Fruit fly (Drosophila melanogaster) whole organism, embryonic: Measurements from ENCODE around the gene CG34267.

Experiments
- Atf6 ChIP-seq: fragments of 200-800 bp; sonication (Bioruptor generic); IDR thresholded peaks from 2 replicates; pipeline ENCODE4 v1.3.6; 2022; ENCODE audit warnings: missing biosample characterization, missing genetic modification characterization
- CG10209 ChIP-seq: fragments of 200-800 bp; sonication (Bioruptor generic); optimal IDR thresholded peaks from 3 replicates; lab custom pipeline; 2017; ENCODE audit warnings: missing biosample characterization, mild to moderate bottlenecking, missing genetic modification characterization, missing genetic modification reagents
- CG10565 ChIP-seq: fragments of 200-800 bp; sonication (Bioruptor generic); optimal IDR thresholded peaks from 3 replicates; lab custom pipeline; 2016; ENCODE audit warnings: missing biosample characterization, mild to moderate bottlenecking, missing genetic modification characterization
- CG11696 ChIP-seq: fragments of 200-800 bp; sonication (Bioruptor generic); IDR thresholded peaks from 2 replicates; pipeline ENCODE4 v1.3.6; 2022; ENCODE audit warnings: missing biosample characterization, missing genetic modification characterization
- CG12071 ChIP-seq: fragments of 200-800 bp; sonication (Bioruptor generic); optimal IDR thresholded peaks from 3 replicates; lab custom pipeline; 2018; ENCODE audit warnings: missing biosample characterization, mild to moderate bottlenecking, missing genetic modification characterization
- CG12769 ChIP-seq: fragments of 200-800 bp; sonication (Bioruptor generic); optimal IDR thresholded peaks from 2 replicates; lab custom pipeline; 2019; ENCODE audit warnings: missing biosample characterization, mild to moderate bottlenecking, missing genetic modification characterization, moderate library complexity
- CG14014 ChIP-seq: fragments of 200-800 bp; sonication (Bioruptor generic); IDR thresholded peaks from 2 replicates; pipeline ENCODE4 v1.3.6; 2022; ENCODE audit warnings: missing biosample characterization, missing genetic modification characterization
- CG14710 ChIP-seq: fragments of 200-800 bp; sonication (Bioruptor generic); optimal IDR thresholded peaks from 3 replicates; lab custom pipeline; 2019; ENCODE audit warnings: missing biosample characterization, mild to moderate bottlenecking, missing genetic modification characterization, moderate library complexity
- CG15269 ChIP-seq: fragments of 200-800 bp; sonication (Bioruptor generic); optimal IDR thresholded peaks from 2 replicates; lab custom pipeline; 2018; ENCODE audit warnings: missing biosample characterization, mild to moderate bottlenecking, missing genetic modification characterization, moderate library complexity
- CG1603 ChIP-seq: fragments of 200-800 bp; sonication (Bioruptor generic); optimal IDR thresholded peaks from 2 replicates; lab custom pipeline; 2019; ENCODE audit warnings: missing biosample characterization, mild to moderate bottlenecking, missing genetic modification characterization, moderate library complexity
- CG17385 ChIP-seq: fragments of 200-800 bp; sonication (Bioruptor generic); optimal IDR thresholded peaks from 3 replicates; lab custom pipeline; 2018; ENCODE audit warnings: missing biosample characterization, mild to moderate bottlenecking, missing genetic modification characterization
- CG18476 ChIP-seq: fragments of 200-800 bp; sonication (Bioruptor generic); optimal IDR thresholded peaks from 2 replicates; lab custom pipeline; 2016; ENCODE audit warnings: missing biosample characterization, mild to moderate bottlenecking, missing genetic modification characterization
- CG2120 ChIP-seq: fragments of 200-800 bp; sonication (Bioruptor generic); optimal IDR thresholded peaks from 3 replicates; lab custom pipeline; 2016; ENCODE audit warnings: missing biosample characterization, missing genetic modification characterization
- CG32532 ChIP-seq: fragments of 200-800 bp; sonication (Bioruptor generic); IDR thresholded peaks from 2 replicates; pipeline ENCODE4 v1.3.6; 2022; ENCODE audit warnings: missing biosample characterization, missing genetic modification characterization
- CG3407 ChIP-seq: fragments of 200-800 bp; sonication (Bioruptor generic); optimal IDR thresholded peaks from 2 replicates; lab custom pipeline; 2018; ENCODE audit warnings: missing biosample characterization, mild to moderate bottlenecking, missing genetic modification characterization
- CG34376 ChIP-seq: fragments of 200-800 bp; sonication (Bioruptor generic); optimal IDR thresholded peaks from 2 replicates; lab custom pipeline; 2018; ENCODE audit warnings: missing biosample characterization, mild to moderate bottlenecking, missing genetic modification characterization
- CG4820 ChIP-seq: fragments of 200-800 bp; sonication (Bioruptor generic); optimal IDR thresholded peaks from 3 replicates; lab custom pipeline; 2016; ENCODE audit warnings: missing biosample characterization, missing genetic modification characterization
- CG6683 ChIP-seq: fragments of 200-800 bp; sonication (Bioruptor generic); optimal IDR thresholded peaks from 2 replicates; lab custom pipeline; 2017; ENCODE audit warnings: missing biosample characterization, mild to moderate bottlenecking, missing genetic modification characterization, missing genetic modification reagents
- CG6854 ChIP-seq: fragments of 200-800 bp; sonication (Bioruptor generic); optimal IDR thresholded peaks from 3 replicates; lab custom pipeline; 2017; ENCODE audit warnings: missing biosample characterization, mild to moderate bottlenecking, missing genetic modification characterization
- CG7839 ChIP-seq: fragments of 200-800 bp; sonication (Bioruptor generic); optimal IDR thresholded peaks from 3 replicates; lab custom pipeline; 2018; ENCODE audit warnings: missing biosample characterization, mild to moderate bottlenecking, missing genetic modification characterization, moderate library complexity
- CG8924 ChIP-seq: fragments of 200-800 bp; optimal IDR thresholded peaks from 3 replicates; lab custom pipeline; 2019; ENCODE audit warnings: missing biosample characterization, mild to moderate bottlenecking, missing genetic modification characterization, moderate library complexity
- CG9609 ChIP-seq: fragments of 200-800 bp; sonication (Bioruptor generic); optimal IDR thresholded peaks from 3 replicates; lab custom pipeline; 2016; ENCODE audit warnings: missing biosample characterization, missing genetic modification characterization
- D19A ChIP-seq: fragments of 200-800 bp; optimal IDR thresholded peaks from 3 replicates; lab custom pipeline; 2019; ENCODE audit warnings: missing biosample characterization, mild to moderate bottlenecking, missing genetic modification characterization, moderate library complexity
- Dfd ChIP-seq, 2 experiments: fragments of >200 bp; optimal IDR thresholded peaks; 2 replicates each; lab custom pipeline; 2017; ENCODE audit warnings: missing biosample characterization in 2 of 2, missing genetic modification characterization in 2 of 2
- HLH54F ChIP-seq: fragments of 200-800 bp; sonication (Bioruptor generic); optimal IDR thresholded peaks from 3 replicates; lab custom pipeline; 2016; ENCODE audit warnings: missing biosample characterization, missing genetic modification characterization
- Hr3 ChIP-seq: fragments of 200-800 bp; sonication (Bioruptor generic); optimal IDR thresholded peaks from 3 replicates; lab custom pipeline; 2016; ENCODE audit warnings: missing biosample characterization, missing genetic modification characterization
- Hr51 ChIP-seq, 2 experiments: fragments of 200-800 bp; sonication (Bioruptor generic); optimal IDR thresholded peaks; 2 replicates in 1 of 2; 3 replicates in 1 of 2; lab custom pipeline; 2016 to 2018; ENCODE audit warnings: missing biosample characterization in 2 of 2, missing genetic modification characterization in 2 of 2, mild to moderate bottlenecking in 1 of 2, moderate library complexity in 1 of 2
- MBD-R2 ChIP-seq: fragments of 200-800 bp; sonication (Bioruptor generic); IDR thresholded peaks from 2 replicates; pipeline ENCODE4 v1.3.6; 2022; ENCODE audit warnings: missing biosample characterization, missing genetic modification characterization
- Nf-YA ChIP-seq: fragments of 200-800 bp; sonication (Bioruptor generic); IDR thresholded peaks from 2 replicates; pipeline ENCODE4 v1.3.6; 2022; ENCODE audit warnings: missing biosample characterization, missing genetic modification characterization
- al ChIP-seq: fragments of 200-800 bp; sonication (Bioruptor generic); IDR thresholded peaks from 2 replicates; pipeline ENCODE4 v1.3.6; 2022; ENCODE audit warnings: missing biosample characterization, missing genetic modification characterization
- bowl ChIP-seq: fragments of 200-800 bp; sonication (Bioruptor generic); IDR thresholded peaks from 2 replicates; pipeline ENCODE4 v1.3.6; 2022; ENCODE audit warnings: missing biosample characterization, missing genetic modification characterization
- br ChIP-seq: fragments of >200 bp; optimal IDR thresholded peaks from 2 replicates; lab custom pipeline; 2017
- cas ChIP-seq: fragments of 200-800 bp; sonication (Bioruptor generic); IDR thresholded peaks from 2 replicates; pipeline ENCODE4 v1.3.6; 2022; ENCODE audit warnings: missing biosample characterization, missing genetic modification characterization
- chif ChIP-seq, 2 experiments: fragments of 200-800 bp; sonication (Bioruptor generic); optimal IDR thresholded peaks; 3 replicates each; lab custom pipeline; 2016; ENCODE audit warnings: missing biosample characterization in 2 of 2, missing genetic modification characterization in 2 of 2
- crol ChIP-seq: fragments of 200-800 bp; sonication (Bioruptor generic); IDR thresholded peaks from 2 replicates; pipeline ENCODE4 v1.3.6; 2022; ENCODE audit warnings: missing biosample characterization, missing genetic modification characterization
- cwo ChIP-seq: fragments of 200-800 bp; sonication (Bioruptor generic); optimal IDR thresholded peaks from 3 replicates; lab custom pipeline; 2017; ENCODE audit warnings: missing biosample characterization, missing genetic modification characterization, mild to moderate bottlenecking, moderate library complexity, missing genetic modification reagents
- dati ChIP-seq: fragments of 200-800 bp; sonication (Bioruptor generic); IDR thresholded peaks from 2 replicates; pipeline ENCODE4 v1.3.6; 2022; ENCODE audit warnings: missing biosample characterization, missing genetic modification characterization
- exex ChIP-seq: fragments of 200-800 bp; sonication (Bioruptor generic); optimal IDR thresholded peaks from 4 replicates; lab custom pipeline; 2018; ENCODE audit warnings: missing biosample characterization, mild to moderate bottlenecking, missing genetic modification characterization, moderate library complexity
- inv ChIP-seq: fragments of 200-800 bp; sonication (Bioruptor generic); IDR thresholded peaks from 2 replicates; pipeline ENCODE4 v1.3.6; 2022; ENCODE audit warnings: missing biosample characterization, missing genetic modification characterization; ENCODE audit not compliant: partially characterized antibody
- kni ChIP-seq: fragments of 200-800 bp; sonication (Bioruptor generic); optimal IDR thresholded peaks from 3 replicates; lab custom pipeline; 2017; ENCODE audit warnings: mild to moderate bottlenecking, missing biosample characterization, missing genetic modification reagents, missing genetic modification characterization
- maf-S ChIP-seq: fragments of 200-800 bp; sonication (Bioruptor generic); optimal IDR thresholded peaks from 2 replicates; lab custom pipeline; 2016; ENCODE audit warnings: missing biosample characterization, missing genetic modification characterization
- rib ChIP-seq: fragments of 200-800 bp; sonication (Bioruptor generic); IDR thresholded peaks from 2 replicates; pipeline ENCODE4 v1.3.6; 2022; ENCODE audit warnings: missing biosample characterization, missing genetic modification characterization
- row ChIP-seq: fragments of 200-800 bp; sonication (Bioruptor generic); IDR thresholded peaks from 3 replicates; pipeline ENCODE4 v1.3.6; 2022; ENCODE audit warnings: missing biosample characterization, missing genetic modification characterization
- sd ChIP-seq: fragments of 200-800 bp; sonication (Bioruptor generic); optimal IDR thresholded peaks from 3 replicates; lab custom pipeline; 2018; ENCODE audit warnings: missing biosample characterization, mild to moderate bottlenecking, missing genetic modification characterization, moderate library complexity
- sug ChIP-seq: fragments of 200-800 bp; optimal IDR thresholded peaks from 2 replicates; lab custom pipeline; 2019; ENCODE audit warnings: missing biosample characterization, mild to moderate bottlenecking, missing genetic modification characterization, moderate library complexity
- tgo ChIP-seq: fragments of 200-800 bp; sonication (Bioruptor generic); IDR thresholded peaks from 3 replicates; pipeline ENCODE4 v1.3.6; 2022; ENCODE audit warnings: missing biosample characterization, missing genetic modification characterization
- trem ChIP-seq: fragments of 200-800 bp; optimal IDR thresholded peaks from 3 replicates; lab custom pipeline; 2019; ENCODE audit warnings: missing biosample characterization, mild to moderate bottlenecking, missing genetic modification characterization, moderate library complexity
- unpg ChIP-seq: fragments of 200-800 bp; sonication (Bioruptor generic); optimal IDR thresholded peaks from 3 replicates; lab custom pipeline; 2018; ENCODE audit warnings: missing biosample characterization, mild to moderate bottlenecking, missing genetic modification characterization, moderate library complexity
- zfh1 ChIP-seq: fragments of 200-800 bp; sonication (Bioruptor generic); IDR thresholded peaks from 3 replicates; pipeline ENCODE4 v1.3.6; 2022; ENCODE audit warnings: missing biosample characterization, missing genetic modification characterization

Gene CG34267

DNA sequence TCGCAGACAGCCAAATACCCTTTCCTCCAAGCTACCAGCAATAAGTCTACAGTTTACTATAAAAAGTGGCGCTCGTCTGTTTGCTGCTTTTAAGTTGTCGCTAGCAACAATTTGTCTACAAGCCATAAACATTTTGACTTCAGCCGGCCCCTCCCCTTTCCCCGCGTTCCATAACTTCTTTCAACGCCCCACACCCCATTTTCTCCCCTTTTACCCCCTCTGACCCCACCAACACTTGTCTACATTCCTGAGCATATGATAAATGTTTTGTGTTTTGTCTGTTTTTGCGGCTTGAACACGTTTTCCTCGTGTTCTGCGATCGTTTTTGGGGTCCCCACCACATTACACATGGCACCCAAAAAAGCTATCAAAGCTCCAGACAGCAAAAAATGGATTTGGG is 13.4 kb upstream of the CG34267 start (continued):
- TF ChIP-seq maf-S (GFP tag; lab: Kevin White, UChicago) (no peak), Nf-YA (GFP tag; lab: Robert Waterston, UW) (no peak), row (GFP tag; lab: Robert Waterston, UW) (0 out of 3 replicates have a peak, but pooled peaks have one; percentile 11), sd (tag; lab: Kevin White, UChicago) (peak; percentile 98), kni (GFP tag; lab: Kevin White, UChicago) (peak; percentile 81), D19A (tag; lab: Kevin White, UChicago) (peak; percentile 63), cwo (peak; percentile 41), CG6683 (no peak), crol (GFP tag; lab: Robert Waterston, UW) (peak; percentile 85)
- TF ChIP-seq, all 482 proteins: peak for 14

DNA sequence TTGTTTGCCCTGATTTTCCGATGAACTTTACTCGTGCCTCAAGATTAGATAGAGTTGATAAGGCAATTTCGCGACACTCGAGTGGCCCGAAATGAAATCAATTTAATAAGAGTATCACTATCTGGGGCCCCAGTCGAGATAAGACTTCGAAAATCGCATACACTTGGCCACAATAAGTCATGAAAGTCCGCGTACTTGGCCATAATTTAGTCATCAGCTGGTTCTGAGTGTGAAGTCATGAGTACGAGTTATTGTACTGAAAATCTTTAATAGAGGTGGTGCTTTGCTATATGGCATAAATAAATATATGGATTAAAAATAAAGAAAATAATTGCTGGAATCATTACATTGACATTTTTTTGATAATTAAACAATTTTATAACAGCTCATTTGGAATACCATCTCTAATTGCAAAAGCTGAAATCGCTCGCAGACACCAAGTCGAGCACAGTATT is 11.5 kb upstream of the CG34267 start:
- no peak for TF ChIP-seq CG10565 (GFP tag; lab: Kevin White, UChicago)
- TF ChIP-seq Hr51 (GFP tag; optimal IDR thresholded peaks at IDR 0.05; lab: Kevin White, UChicago), result no peak
- peak; percentile 25 for TF ChIP-seq CG7839
- no peak for TF ChIP-seq inv (GFP tag; lab: Robert Waterston, UW)
- TF ChIP-seq CG4820 (GFP tag; lab: Kevin White, UChicago), result no peak
- TF ChIP-seq CG9609 (GFP tag; lab: Kevin White, UChicago), result no peak
- peak; percentile 60; the same call in 1 of the 2 replicates for TF ChIP-seq Atf6 (GFP tag; lab: Robert Waterston, UW)
- no peak for TF ChIP-seq Hr3 (GFP tag; lab: Kevin White, UChicago)
- 0 out of 3 replicates have a peak, but pooled peaks have one; percentile 18 for TF ChIP-seq tgo
- no peak for TF ChIP-seq unpg
- 0 out of 2 replicates have a peak, but pooled peaks have one; percentile 24 for TF ChIP-seq CG14014 (GFP tag; lab: Robert Waterston, UW)
- TF ChIP-seq CG18476 (GFP tag; lab: Kevin White, UChicago), result no peak
- no peak for TF ChIP-seq cas (GFP tag; lab: Robert Waterston, UW)
- TF ChIP-seq CG12769 (tag; lab: Kevin White, UChicago), result peak; percentile 26
- TF ChIP-seq rib, result 0 out of 2 replicates have a peak, but pooled peaks have one; percentile 32
- TF ChIP-seq CG8924 (tag; lab: Kevin White, UChicago), result no peak
- no peak for TF ChIP-seq CG1603 (tag; lab: Kevin White, UChicago)
- peak; percentile 71 for TF ChIP-seq CG34376 (GFP tag; lab: Kevin White, UChicago)
- no peak for TF ChIP-seq Dfd (GFP tag; optimal IDR thresholded peaks at IDR 0.05; lab: Kevin White, UChicago)
- TF ChIP-seq CG17385 (GFP tag; lab: Kevin White, UChicago), result peak; percentile 11
- no peak for TF ChIP-seq CG10209 (GFP tag; lab: Kevin White, UChicago)
- TF ChIP-seq CG12071 (GFP tag; lab: Kevin White, UChicago), result no peak
- TF ChIP-seq MBD-R2 (GFP tag; lab: Robert Waterston, UW), result no peak; the same call in 1 of the 2 replicates
- peak; percentile 54; the same call in 1 of the 2 replicates for TF ChIP-seq al
- TF ChIP-seq CG6854 (GFP tag; lab: Kevin White, UChicago), result no peak
- TF ChIP-seq bowl, result no peak
- peak; percentile 68 for TF ChIP-seq CG2120 (GFP tag; lab: Kevin White, UChicago)
- TF ChIP-seq br (lab: Kevin White, UChicago), result no peak
- TF ChIP-seq CG11696 (GFP tag; lab: Robert Waterston, UW), result no peak
- peak; percentile 54; the same call in 1 of the 2 replicates for TF ChIP-seq CG32532 (GFP tag; lab: Robert Waterston, UW)
- no peak for TF ChIP-seq CG14710
- no peak for TF ChIP-seq trem (tag; lab: Kevin White, UChicago)
- peak; percentile 41 for TF ChIP-seq CG15269 (tag; lab: Kevin White, UChicago)
- TF ChIP-seq zfh1, result no peak
- no peak for TF ChIP-seq CG3407
- TF ChIP-seq chif (GFP tag; optimal IDR thresholded peaks at IDR 0.05; lab: Kevin White, UChicago), result no peak
- TF ChIP-seq HLH54F (GFP tag; lab: Kevin White, UChicago), result no peak
- no peak for TF ChIP-seq dati (GFP tag; lab: Robert Waterston, UW)
- peak; percentile 72 for TF ChIP-seq sug (tag; lab: Kevin White, UChicago)
- TF ChIP-seq exex (tag; lab: Kevin White, UChicago), result peak; percentile 95
